Fruit fly (Drosophila melanogaster): ENCODE data around the gene eRF1.

eRF1 gene

dm6 chr3L:20401026-20401912 lies 53.1 kb downstream of the eRF1 start, which contains the start of gene trbl (continued):
- TF ChIP-seq CG6765 (GFP tag; optimal IDR thresholded peaks at IDR 0.05) (peak; percentile 43), gcm2 (GFP tag; optimal IDR thresholded peaks at IDR 0.05) (no peak), CG17361 (GFP tag; IDR thresholded peaks at IDR 0.05) (no peak), hb (GFP tag; IDR thresholded peaks at IDR 0.05; ENCODE audit: partially characterized antibody) (no peak), CG17802 (tag; optimal IDR thresholded peaks at IDR 0.05) (no peak), CG9215 (GFP tag; IDR thresholded peaks at IDR 0.05) (no peak), nau (GFP tag; optimal IDR thresholded peaks at IDR 0.05) (peak; percentile 68), pho (GFP tag; optimal IDR thresholded peaks at IDR 0.05) (no peak), HmgZ (tag; optimal IDR thresholded peaks at IDR 0.05) (no peak), Lhr (GFP tag; optimal IDR thresholded peaks at IDR 0.05) (no peak), so (GFP tag; IDR thresholded peaks at IDR 0.05) (peak; percentile 33; the same call in 1 of the 3 replicates), CG31441 (GFP tag; IDR thresholded peaks at IDR 0.05) (peak; percentile 20; the same call in 1 of the 2 replicates), zfh1 (GFP tag; IDR thresholded peaks at IDR 0.05) (no peak)

dm6 chr3L:20402665-20403492 lies 54.7 kb downstream of the eRF1 start:
- TF ChIP-seq Usf (GFP tag; optimal IDR thresholded peaks at IDR 0.05) (peak; percentile 44), CG12155 (GFP tag; optimal IDR thresholded peaks at IDR 0.05) (no peak), az2 (GFP tag; optimal IDR thresholded peaks at IDR 0.05) (peak; percentile 13), CG14050 (GFP tag; IDR thresholded peaks at IDR 0.05) (no peak), CG2116 (GFP tag; optimal IDR thresholded peaks at IDR 0.05) (peak; percentile 66), cas (GFP tag; IDR thresholded peaks at IDR 0.05) (no peak), CG34422 (GFP tag; IDR thresholded peaks at IDR 0.05) (no peak), CG15011 (GFP tag; optimal IDR thresholded peaks at IDR 0.05) (no peak), chm (GFP tag; IDR thresholded peaks at IDR 0.05) (0 out of 2 replicates have a peak, but pooled peaks have one; percentile 15), esg (GFP tag; conservative IDR thresholded peaks at IDR 0.05) (0 out of 2 replicates have a peak, but pooled peaks have one; percentile 10), dmrt11E (tag; optimal IDR thresholded peaks at IDR 0.05) (peak; percentile 86), row (GFP tag; IDR thresholded peaks at IDR 0.05) (peak; percentile 54), CG11723 (GFP tag; optimal IDR thresholded peaks at IDR 0.05) (no peak), CG3163 (GFP tag; optimal IDR thresholded peaks at IDR 0.05) (no peak), CG7786 (GFP tag; optimal IDR thresholded peaks at IDR 0.05) (peak; percentile 14), exex (tag; optimal IDR thresholded peaks at IDR 0.05) (no peak), jumu (GFP tag; optimal IDR thresholded peaks at IDR 0.05) (peak; percentile 17), Fer3 (tag; optimal IDR thresholded peaks at IDR 0.05) (no peak), CG17361 (GFP tag; IDR thresholded peaks at IDR 0.05) (peak; percentile 28; the same call in 1 of the 3 replicates), CG15514 (GFP tag; optimal IDR thresholded peaks at IDR 0.05) (no peak), lbe (GFP tag; optimal IDR thresholded peaks at IDR 0.05) (peak; percentile 54), sc (optimal IDR thresholded peaks at IDR 0.05) (no peak), sc (GFP tag; optimal IDR thresholded peaks at IDR 0.05) (peak; percentile 50), CG7271 (tag; optimal IDR thresholded peaks at IDR 0.05) (peak; percentile 80), Rfx (GFP tag; IDR thresholded peaks at IDR 0.05) (no peak), CG14710 (tag; optimal IDR thresholded peaks at IDR 0.05) (peak; percentile 73), p53 (GFP tag; optimal IDR thresholded peaks at IDR 0.05) (no peak), prd (optimal IDR thresholded peaks at IDR 0.05) (no peak), prd (GFP tag; IDR thresholded peaks at IDR 0.05) (peak; percentile 84), gem (tag; optimal IDR thresholded peaks at IDR 0.05) (peak; percentile 64), aop (GFP tag; IDR thresholded peaks at IDR 0.05) (no peak), CG4404 (GFP tag; IDR thresholded peaks at IDR 0.05) (peak; percentile 87), CG18262 (tag; optimal IDR thresholded peaks at IDR 0.05) (peak; percentile 72), ash1 (GFP tag; optimal IDR thresholded peaks at IDR 0.05) (no peak), en (GFP tag; optimal IDR thresholded peaks at IDR 0.05) (no peak)

Data from whole organism, embryonic.